Fruit fly (Drosophila melanogaster): Measurements from ENCODE around the gene Setd3.

Gene Setd3

dm6 chrX:6995258-6995657 is 26.7 kb upstream of the Setd3 start:
- TF ChIP-seq tll (GFP tag; optimal IDR thresholded peaks at IDR 0.05), result no peak
- no peak for TF ChIP-seq Ets97D (GFP tag; optimal IDR thresholded peaks at IDR 0.05)
- TF ChIP-seq Sry-β (GFP tag; optimal IDR thresholded peaks at IDR 0.05), result no peak
- TF ChIP-seq chif (GFP tag; optimal IDR thresholded peaks at IDR 0.05), result no peak
- TF ChIP-seq CG18476 (GFP tag; optimal IDR thresholded peaks at IDR 0.05), result no peak
- TF ChIP-seq Med (GFP tag), result peak; percentile 48
- no peak for TF ChIP-seq CG11247 (GFP tag; IDR thresholded peaks at IDR 0.05)

dm6 chrX:6994473-6995179 is 26.1 kb upstream of the Setd3 start:
- 0 out of 3 replicates have a peak, but pooled peaks have one; percentile 22 for TF ChIP-seq ci (GFP tag; IDR thresholded peaks at IDR 0.05)
- peak; percentile 11 for TF ChIP-seq gem (tag; optimal IDR thresholded peaks at IDR 0.05)
- TF ChIP-seq nom (GFP tag; optimal IDR thresholded peaks at IDR 0.05), result peak; percentile 77
- peak; percentile 43 for TF ChIP-seq CG33557 (GFP tag; optimal IDR thresholded peaks at IDR 0.05)
- peak; percentile 79 for TF ChIP-seq sd (tag; optimal IDR thresholded peaks at IDR 0.05)
- peak; percentile 84 for TF ChIP-seq mirr (GFP tag; optimal IDR thresholded peaks at IDR 0.05)
- TF ChIP-seq CG8290 (GFP tag; optimal IDR thresholded peaks at IDR 0.05), result no peak
- peak; percentile 19 to 56 for TF ChIP-seq CG8290 (tag; optimal IDR thresholded peaks at IDR 0.05)
- no peak for TF ChIP-seq CG9932 (GFP tag; IDR thresholded peaks at IDR 0.05)
- TF ChIP-seq fd64A (GFP tag; optimal IDR thresholded peaks at IDR 0.05), result peak; percentile 7
- peak; percentile 22 for TF ChIP-seq dmrt11E (tag; optimal IDR thresholded peaks at IDR 0.05)
- peak; percentile 77 for TF ChIP-seq grn (GFP tag; optimal IDR thresholded peaks at IDR 0.05)
- no peak for TF ChIP-seq Deaf1 (tag; optimal IDR thresholded peaks at IDR 0.05)
- TF ChIP-seq CG16815 (GFP tag; optimal IDR thresholded peaks at IDR 0.05), result no peak
- peak; percentile 43 for TF ChIP-seq wek (GFP tag; optimal IDR thresholded peaks at IDR 0.05)
- no peak for TF ChIP-seq CG9797 (GFP tag; optimal IDR thresholded peaks at IDR 0.05)
- TF ChIP-seq Pdp1 (GFP tag; optimal IDR thresholded peaks at IDR 0.05), result peak in 1 of 2 experiments; percentile 22
- TF ChIP-seq CG18619 (GFP tag; optimal IDR thresholded peaks at IDR 0.05), result peak; percentile 15
- peak; percentile 83 for TF ChIP-seq exex (tag; optimal IDR thresholded peaks at IDR 0.05)
- peak; percentile 40 for TF ChIP-seq odd (GFP tag; optimal IDR thresholded peaks at IDR 0.05)
- no peak for TF ChIP-seq BEAF-32 (GFP tag; optimal IDR thresholded peaks at IDR 0.05)
- TF ChIP-seq sug (tag; optimal IDR thresholded peaks at IDR 0.05), result peak; percentile 24
- TF ChIP-seq CG15696 (tag; optimal IDR thresholded peaks at IDR 0.05), result peak; percentile 55
- peak; percentile 6 for TF ChIP-seq CG1233 (GFP tag; optimal IDR thresholded peaks at IDR 0.05)
- TF ChIP-seq CG15479 (GFP tag; optimal IDR thresholded peaks at IDR 0.05), result peak; percentile 99
- peak; percentile 42 for TF ChIP-seq CG15601 (tag; optimal IDR thresholded peaks at IDR 0.05)
- peak in 1 of 2 experiments; percentile 3 for TF ChIP-seq bsh (GFP tag; optimal IDR thresholded peaks at IDR 0.05)
- TF ChIP-seq CG34376 (GFP tag; optimal IDR thresholded peaks at IDR 0.05), result peak; percentile 54
- peak; percentile 34 for TF ChIP-seq lab (GFP tag; optimal IDR thresholded peaks at IDR 0.05)
- TF ChIP-seq fd102C (GFP tag; optimal IDR thresholded peaks at IDR 0.05), result peak; percentile 21
- no peak for TF ChIP-seq CG13287 (GFP tag; IDR thresholded peaks at IDR 0.05; ENCODE audit: partially characterized antibody)
- TF ChIP-seq CG3407 (GFP tag; optimal IDR thresholded peaks at IDR 0.05), result peak; percentile 19
- no peak for TF ChIP-seq CG34224 (GFP tag; IDR thresholded peaks at IDR 0.05; ENCODE audit: partially characterized antibody)
- no peak for TF ChIP-seq Nf-YA (GFP tag; IDR thresholded peaks at IDR 0.05)
- no peak for TF ChIP-seq onecut (GFP tag; IDR thresholded peaks at IDR 0.05)
- TF ChIP-seq HLH4C (GFP tag; IDR thresholded peaks at IDR 0.05; ENCODE audit: partially characterized antibody), result no peak
- peak; percentile 14 for TF ChIP-seq Hand (GFP tag; optimal IDR thresholded peaks at IDR 0.05)
- peak; percentile 13 for TF ChIP-seq CG17385 (GFP tag; optimal IDR thresholded peaks at IDR 0.05)
- peak; percentile 26 for TF ChIP-seq CG7745 (tag; optimal IDR thresholded peaks at IDR 0.05)
